Worm (Caenorhabditis elegans): Measurements from ENCODE around the gene C15H9.4.
A peak's percentile ranks its signal among the peaks of the same experiment; 100 is the strongest.

DNA sequence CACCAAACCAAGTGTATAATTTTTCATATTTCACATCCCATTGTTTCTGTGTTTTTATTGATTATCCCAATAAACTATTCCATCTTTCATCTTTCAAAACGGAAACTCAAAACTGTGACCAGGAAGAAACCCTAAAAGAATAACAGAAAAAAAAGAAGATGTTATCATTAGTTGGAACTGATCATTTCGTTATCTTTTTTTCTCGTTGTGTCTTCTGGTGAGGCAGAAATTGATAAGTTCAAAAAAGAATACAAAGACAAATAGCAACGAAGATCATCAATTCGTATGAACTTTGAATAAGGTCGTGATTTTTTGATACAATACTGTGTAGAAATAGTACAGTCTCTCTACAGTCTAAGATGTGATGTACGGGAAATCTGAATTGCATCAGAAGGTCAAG is 15.7 kb upstream of the C15H9.4 start:
- no peak for TF ChIP-seq fkh-4 (tag; optimal IDR thresholded peaks at IDR 0.05; ENCODE audit: borderline replicate concordance)
- no peak for TF ChIP-seq unc-86 (tag; optimal IDR thresholded peaks at IDR 0.05)
- TF ChIP-seq sox-4 (tag; optimal IDR thresholded peaks at IDR 0.05), result no peak
- peak; percentile 44 for TF ChIP-seq blmp-1 (tag; optimal IDR thresholded peaks at IDR 0.05)
- no peak for TF ChIP-seq nhr-11 (tag; optimal IDR thresholded peaks at IDR 0.05)
- TF ChIP-seq sptf-1 (tag; optimal IDR thresholded peaks at IDR 0.05), result no peak
- no peak for TF ChIP-seq zip-4 (GFP tag; optimal IDR thresholded peaks at IDR 0.05)
- no peak for TF ChIP-seq aly-2 (tag; optimal IDR thresholded peaks at IDR 0.05)
- no peak for TF ChIP-seq nhr-90 (tag; optimal IDR thresholded peaks at IDR 0.05; ENCODE audit: poor library complexity)
- TF ChIP-seq lin-15B (tag; optimal IDR thresholded peaks at IDR 0.05), result no peak
- no peak for TF ChIP-seq egl-27 (tag; optimal IDR thresholded peaks at IDR 0.05)
- no peak for TF ChIP-seq fkh-10 (GFP tag; optimal IDR thresholded peaks at IDR 0.05)
- no peak for TF ChIP-seq efl-1 (optimal IDR thresholded peaks at IDR 0.05)
- no peak for TF ChIP-seq efl-1 (GFP tag; optimal IDR thresholded peaks at IDR 0.05 in 1 of 2)

All from whole organism, L1 larva.